Worm (Caenorhabditis elegans): ENCODE results near the gene ttr-20.
A peak's percentile ranks its signal among the peaks of the same experiment; 100 is the strongest.

Gene ttr-20

DNA sequence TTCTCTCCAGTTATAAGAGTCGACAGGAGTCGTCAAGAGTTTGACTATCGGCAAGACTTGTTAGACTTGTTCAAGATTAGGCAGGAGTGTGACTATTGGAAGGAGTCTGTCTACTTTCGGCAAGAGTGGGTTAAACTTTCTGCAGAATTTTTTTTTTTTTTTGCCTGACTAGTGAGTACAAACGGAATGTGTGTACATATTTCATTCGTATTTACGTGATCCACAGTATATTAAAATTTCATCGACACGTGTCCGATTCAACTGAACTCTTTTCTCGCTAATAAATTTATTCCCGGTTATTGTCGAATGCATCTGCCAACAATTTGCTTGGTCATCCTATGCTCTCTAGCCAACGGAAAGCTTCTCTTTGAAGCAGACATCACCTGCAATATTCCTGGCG lies 25.6 kb downstream of the ttr-20 start, which contains the start of gene F36A4.1:
Gene F36A4.1, plus strand, starts transcription at position 301 of the 400 bp plus-strand sequence.
- TF ChIP-seq nhr-67 (tag; optimal IDR thresholded peaks at IDR 0.05) (no peak), fkh-2 (tag; optimal IDR thresholded peaks at IDR 0.05) (no peak), nhr-11 (tag; optimal IDR thresholded peaks at IDR 0.05) (no peak), unc-62 (GFP tag; optimal IDR thresholded peaks at IDR 0.05) (no peak), ceh-16 (tag; optimal IDR thresholded peaks at IDR 0.05) (no peak), jun-1 (tag; optimal IDR thresholded peaks at IDR 0.05) (no peak), elt-3 (tag; optimal IDR thresholded peaks at IDR 0.05) (no peak), pqm-1 (tag; optimal IDR thresholded peaks at IDR 0.05) (no peak), nfya-1 (tag; optimal IDR thresholded peaks at IDR 0.05; ENCODE audit: insufficient read depth) (no peak), nhr-23 (tag; optimal IDR thresholded peaks at IDR 0.05) (no peak), daf-12 (tag; optimal IDR thresholded peaks at IDR 0.05) (no peak)

ce11 chrIV:4277694-4278093 lies 31.1 kb downstream of the ttr-20 start, which contains the start of gene nhr-78:
nhr-78 (minus strand) TSS chrIV:4277875.
- TF ChIP-seq unc-39 (tag; optimal IDR thresholded peaks at IDR 0.05) (no peak), elt-3 (tag; optimal IDR thresholded peaks at IDR 0.05) (no peak), nfya-1 (tag; optimal IDR thresholded peaks at IDR 0.05; ENCODE audit: insufficient read depth) (no peak), jun-1 (tag; optimal IDR thresholded peaks at IDR 0.05) (no peak), snpc-4 (tag; optimal IDR thresholded peaks at IDR 0.05) (no peak), elt-2 (tag; optimal IDR thresholded peaks at IDR 0.05) (peak; percentile 27), mml-1 (tag; optimal IDR thresholded peaks at IDR 0.05) (no peak), pqm-1 (tag; optimal IDR thresholded peaks at IDR 0.05) (peak; percentile 23), unc-62 (GFP tag; optimal IDR thresholded peaks at IDR 0.05) (no peak), sea-2 (GFP tag; optimal IDR thresholded peaks at IDR 0.05) (no peak), lin-15B (tag; optimal IDR thresholded peaks at IDR 0.05) (no peak), ztf-4 (tag; optimal IDR thresholded peaks at IDR 0.05) (no peak), hmg-11 (tag; optimal IDR thresholded peaks at IDR 0.05) (no peak), egl-5 (tag; optimal IDR thresholded peaks at IDR 0.05) (no peak), nhr-67 (tag; optimal IDR thresholded peaks at IDR 0.05) (no peak), fkh-10 (GFP tag; optimal IDR thresholded peaks at IDR 0.05) (no peak), fos-1 (tag; optimal IDR thresholded peaks at IDR 0.05) (no peak), ztf-11 (tag; optimal IDR thresholded peaks at IDR 0.05) (no peak), ceh-16 (tag; optimal IDR thresholded peaks at IDR 0.05) (no peak), fkh-2 (tag; optimal IDR thresholded peaks at IDR 0.05) (no peak), ceh-9 (tag; optimal IDR thresholded peaks at IDR 0.05) (no peak), nhr-28 (tag; optimal IDR thresholded peaks at IDR 0.05) (no peak), ceh-28 (tag; optimal IDR thresholded peaks at IDR 0.05) (peak; percentile 52)

ce11 chrIV:4284020-4284419 lies 37.4 kb downstream of the ttr-20 start, which contains the start of gene F15E6.6:
F15E6.6 (minus strand) TSS chrIV:4284120.
- no peak for TF ChIP-seq nhr-76 (tag; optimal IDR thresholded peaks at IDR 0.05)
- TF ChIP-seq nhr-25 (tag; optimal IDR thresholded peaks at IDR 0.05): no peak
- no peak for TF ChIP-seq lin-39 (tag; optimal IDR thresholded peaks at IDR 0.05)
- no peak for TF ChIP-seq nhr-11 (tag; optimal IDR thresholded peaks at IDR 0.05)
- TF ChIP-seq ceh-16 (tag; optimal IDR thresholded peaks at IDR 0.05): no peak
- no peak for TF ChIP-seq elt-3 (tag; optimal IDR thresholded peaks at IDR 0.05)
- TF ChIP-seq zag-1 (tag; optimal IDR thresholded peaks at IDR 0.05): no peak
- no peak for TF ChIP-seq ztf-4 (tag; optimal IDR thresholded peaks at IDR 0.05)
- TF ChIP-seq jun-1 (tag; optimal IDR thresholded peaks at IDR 0.05): no peak
- no peak for TF ChIP-seq elt-2 (tag; optimal IDR thresholded peaks at IDR 0.05)
- no peak for TF ChIP-seq pha-4 (tag; optimal IDR thresholded peaks at IDR 0.05)
- TF ChIP-seq unc-39 (tag; optimal IDR thresholded peaks at IDR 0.05): no peak
- TF ChIP-seq elt-1 (tag; optimal IDR thresholded peaks at IDR 0.05): no peak

- peak; percentile 48 for TF ChIP-seq pqm-1 (tag; optimal IDR thresholded peaks at IDR 0.05)
- TF ChIP-seq elt-2 (tag; optimal IDR thresholded peaks at IDR 0.05): peak; percentile 64
- TF ChIP-seq ceh-28 (tag; optimal IDR thresholded peaks at IDR 0.05): no peak
Observed at ce11 chrIV:4284989-4285388, 38.4 kb downstream of the ttr-20 start.

DNA sequence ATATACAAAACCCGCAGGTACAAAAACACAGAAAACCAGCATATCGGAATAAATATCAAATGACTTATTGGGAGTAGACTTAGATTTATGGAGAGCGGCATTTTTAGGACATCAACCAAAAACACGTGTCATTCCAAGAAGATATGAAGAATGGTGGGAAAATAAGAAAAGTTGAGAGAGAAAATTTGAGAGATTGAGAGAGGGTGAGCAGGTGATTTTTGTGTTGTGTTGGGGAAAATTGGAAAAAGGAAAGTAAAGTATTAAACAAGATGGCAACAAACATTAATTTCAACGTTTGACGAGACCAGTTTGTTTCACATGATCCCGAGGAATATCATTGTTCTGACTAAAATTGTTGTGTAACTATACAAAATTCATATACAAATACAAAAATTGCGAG lies 41.7 kb downstream of the ttr-20 start, which contains the start of gene srv-4:
Gene srv-4, minus strand, starts transcription at position 101 of the 400 bp plus-strand sequence.
- TF ChIP-seq lin-15B (tag; optimal IDR thresholded peaks at IDR 0.05) (no peak), nhr-23 (tag; optimal IDR thresholded peaks at IDR 0.05) (no peak), nhr-25 (tag; optimal IDR thresholded peaks at IDR 0.05) (no peak), nfya-1 (tag; optimal IDR thresholded peaks at IDR 0.05; ENCODE audit: insufficient read depth) (no peak), fkh-2 (tag; optimal IDR thresholded peaks at IDR 0.05) (no peak), egl-27 (tag; optimal IDR thresholded peaks at IDR 0.05) (no peak), elt-1 (tag; optimal IDR thresholded peaks at IDR 0.05) (no peak), fos-1 (tag; optimal IDR thresholded peaks at IDR 0.05) (no peak), ceh-28 (tag; optimal IDR thresholded peaks at IDR 0.05) (no peak), unc-39 (tag; optimal IDR thresholded peaks at IDR 0.05) (no peak), aly-2 (tag; optimal IDR thresholded peaks at IDR 0.05) (no peak), skn-1 (tag; optimal IDR thresholded peaks at IDR 0.05) (no peak), mml-1 (tag; optimal IDR thresholded peaks at IDR 0.05) (no peak), mdl-1 (tag; optimal IDR thresholded peaks at IDR 0.05) (no peak), nhr-76 (tag; optimal IDR thresholded peaks at IDR 0.05) (no peak), lsy-12 (tag; optimal IDR thresholded peaks at IDR 0.05) (no peak)

Measured in whole organism, L3 larva.